Worm (Caenorhabditis elegans) whole organism, late embryonic: ENCODE data around the gene Y57G11B.8.

Source experiments
- C08G9.2 ChIP-seq: sonication (generic microtip); optimal IDR thresholded peaks from 2 replicates; lab custom pipeline; 2016; ENCODE audit warnings: mild to moderate bottlenecking, missing genetic modification characterization, moderate library complexity, missing compliant biosample characterization
- T23F11.4 ChIP-seq: fragments of 200-800 bp; sonication (Bioruptor generic); optimal IDR thresholded peaks from 2 replicates; lab custom pipeline; 2018; ENCODE audit warnings: mild to moderate bottlenecking, missing genetic modification characterization, missing compliant biosample characterization
- ceh-14 ChIP-seq: sonication (generic microtip); optimal IDR thresholded peaks from 2 replicates; lab custom pipeline; 2016; ENCODE audit warnings: missing genotype, missing genetic modification characterization, missing compliant biosample characterization
- ceh-22 ChIP-seq: sonication (generic microtip); optimal IDR thresholded peaks from 2 replicates; lab custom pipeline; 2017; ENCODE audit warnings: missing biosample characterization, missing genetic modification characterization
- ceh-34 ChIP-seq: sonication (generic microtip); optimal IDR thresholded peaks from 2 replicates; lab custom pipeline; 2016; ENCODE audit warnings: mild to moderate bottlenecking, missing genetic modification characterization, missing compliant biosample characterization
- che-1 ChIP-seq: sonication (generic microtip); optimal IDR thresholded peaks from 2 replicates; lab custom pipeline; 2016; ENCODE audit warnings: mild to moderate bottlenecking, missing genetic modification characterization, missing compliant biosample characterization
- fkh-10 ChIP-seq: fragments of 150-350 bp; optimal IDR thresholded peaks from 2 replicates; lab custom pipeline; 2014; ENCODE audit warnings: missing biosample characterization, missing genetic modification reagents, missing genetic modification characterization
- hlh-6 ChIP-seq: sonication (generic microtip); optimal IDR thresholded peaks from 2 replicates; lab custom pipeline; 2016; ENCODE audit warnings: missing genotype, missing genetic modification characterization, missing compliant biosample characterization
- nhr-11 ChIP-seq: fragments of 150-350 bp; optimal IDR thresholded peaks from 2 replicates; lab custom pipeline; 2014; ENCODE audit warnings: missing biosample characterization, missing genetic modification characterization
- npax-4 ChIP-seq: sonication (generic microtip); optimal IDR thresholded peaks from 2 replicates; lab custom pipeline; 2016; ENCODE audit warnings: missing genetic modification characterization, missing compliant biosample characterization
- pha-4 ChIP-seq: fragments of 150-350 bp; optimal IDR thresholded peaks from 2 replicates; lab custom pipeline; 2018; ENCODE audit warnings: missing biosample characterization, missing genetic modification reagents, missing genetic modification characterization
- pqm-1 ChIP-seq: sonication (generic microtip); optimal IDR thresholded peaks from 2 replicates; lab custom pipeline; 2016; ENCODE audit warnings: missing genetic modification characterization, missing compliant biosample characterization
- sox-2 ChIP-seq: fragments of 200-800 bp; sonication (Bioruptor generic); IDR thresholded peaks from 2 replicates; pipeline ENCODE4 v1.3.6; 2022; ENCODE audit warnings: missing genetic modification reagents, missing genetic modification characterization, missing compliant biosample characterization

ce11 chrIV:14571626-14572025, 6.9 kb downstream of the Y57G11B.8 start:
- no peak for TF ChIP-seq nhr-11
- no peak for TF ChIP-seq fkh-10 (GFP tag; lab: Kevin White, UChicago)
- no peak for TF ChIP-seq ceh-34 (tag; lab: Kevin White, UChicago)
- no peak for TF ChIP-seq npax-4 (tag; lab: Kevin White, UChicago)
- no peak for TF ChIP-seq sox-2 (GFP tag; lab: Robert Waterston, UW)
- TF ChIP-seq ceh-22, result no peak
- no peak for TF ChIP-seq hlh-6
- no peak for TF ChIP-seq C08G9.2 (tag; lab: Kevin White, UChicago)
- TF ChIP-seq pha-4 (tag; lab: Kevin White, UChicago), result no peak
- TF ChIP-seq T23F11.4 (GFP tag; lab: Kevin White, UChicago), result no peak
- TF ChIP-seq che-1, result no peak
- TF ChIP-seq pqm-1 (tag; lab: Kevin White, UChicago), result no peak
- TF ChIP-seq ceh-14 (tag; lab: Kevin White, UChicago), result no peak
